Worm (Caenorhabditis elegans) whole organism, late embryonic: ENCODE measurements around the gene lin-5.
A peak's percentile ranks its signal among the peaks of the same experiment; 100 is the strongest.

Experiments
- K02D7.2 ChIP-seq: sonication (generic microtip); optimal IDR thresholded peaks from 2 replicates; lab custom pipeline; 2017; ENCODE audit warnings: mild to moderate bottlenecking, missing genetic modification characterization, missing compliant biosample characterization
- ama-1 ChIP-seq: fragments of 150-350 bp; optimal IDR thresholded peaks from 2 replicates; lab custom pipeline; 2014
- ceh-24 ChIP-seq: sonication (generic microtip); optimal IDR thresholded peaks from 2 replicates; lab custom pipeline; 2016; ENCODE audit warnings: mild to moderate bottlenecking, missing genetic modification characterization, missing compliant biosample characterization
- ceh-30 ChIP-seq: fragments of 150-350 bp; optimal IDR thresholded peaks from 2 replicates; lab custom pipeline; 2014; ENCODE audit warnings: missing biosample characterization, missing genetic modification characterization
- ceh-31 ChIP-seq: sonication (generic microtip); optimal IDR thresholded peaks from 2 replicates; lab custom pipeline; 2016; ENCODE audit warnings: missing genetic modification characterization, missing compliant biosample characterization
- elt-2 ChIP-seq: sonication (generic microtip); optimal IDR thresholded peaks from 2 replicates; lab custom pipeline; 2016; ENCODE audit warnings: missing genetic modification reagents, missing genetic modification characterization, missing compliant biosample characterization
- lin-11 ChIP-seq: fragments of 200-800 bp; sonication (Bioruptor generic); optimal IDR thresholded peaks from 2 replicates; lab custom pipeline; 2018; ENCODE audit warnings: mild to moderate bottlenecking, missing genetic modification characterization, missing compliant biosample characterization
- odd-2 ChIP-seq: sonication (generic microtip); optimal IDR thresholded peaks from 2 replicates; lab custom pipeline; 2017; ENCODE audit warnings: antibody characterized with exemption, mild to moderate bottlenecking, missing genetic modification characterization, missing compliant biosample characterization
- pat-9 ChIP-seq: fragments of 200-800 bp; sonication (Bioruptor generic); optimal IDR thresholded peaks from 2 replicates; lab custom pipeline; 2018; ENCODE audit warnings: mild to moderate bottlenecking, missing genetic modification characterization, moderate library complexity, missing compliant biosample characterization
- pax-1 ChIP-seq: fragments of 150-350 bp; optimal IDR thresholded peaks from 2 replicates; lab custom pipeline; 2014; ENCODE audit warnings: missing biosample characterization, missing genetic modification characterization
- tbx-2 ChIP-seq: sonication (generic microtip); optimal IDR thresholded peaks from 2 replicates; lab custom pipeline; 2016; ENCODE audit warnings: missing genetic modification characterization, missing compliant biosample characterization
- unc-55 ChIP-seq: sonication (generic microtip); optimal IDR thresholded peaks from 2 replicates; lab custom pipeline; 2017; ENCODE audit warnings: missing biosample characterization, missing genetic modification reagents, missing genetic modification characterization
- unc-86 ChIP-seq: sonication (generic microtip); optimal IDR thresholded peaks from 2 replicates; lab custom pipeline; 2016; ENCODE audit warnings: missing genetic modification characterization, missing compliant biosample characterization
- zip-5 ChIP-seq: sonication (generic microtip); optimal IDR thresholded peaks from 2 replicates; lab custom pipeline; 2016; ENCODE audit warnings: missing genetic modification characterization, missing compliant biosample characterization

DNA sequence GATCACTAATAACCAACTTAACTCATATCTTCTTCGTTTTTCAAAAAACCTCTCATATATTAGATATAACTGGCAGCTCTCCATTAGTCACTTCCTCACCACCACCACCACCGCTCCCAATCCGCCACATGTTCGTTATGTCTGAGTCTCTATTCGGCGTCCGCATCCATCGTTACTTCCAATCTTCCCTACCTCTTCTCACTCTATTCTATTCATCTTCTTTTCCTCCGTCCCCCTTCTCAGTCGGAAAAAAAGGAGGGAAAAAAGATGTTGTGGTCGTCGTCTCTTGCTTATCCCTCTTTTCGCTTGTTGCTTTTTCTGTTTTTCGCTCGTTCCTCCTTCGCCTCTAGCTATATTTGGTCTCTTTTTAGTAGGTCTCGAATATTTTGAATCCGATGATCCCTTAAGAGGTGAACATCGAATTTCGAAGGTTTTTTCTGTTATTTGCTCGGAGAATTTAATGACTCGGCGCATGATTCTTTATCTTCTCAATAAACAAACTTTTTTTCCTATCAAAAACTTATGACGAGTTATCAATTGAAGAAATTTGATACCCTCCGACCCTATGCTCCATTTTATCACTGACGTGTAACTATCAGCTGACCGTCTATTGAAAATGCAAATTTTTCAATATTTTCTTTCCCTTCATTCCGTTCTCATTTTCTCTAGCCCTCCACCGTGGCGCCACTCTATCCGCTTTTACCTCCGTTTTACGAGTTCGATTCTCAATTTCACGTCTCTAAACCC lies 31.7 kb downstream of the lin-5 start:
- no peak for TF ChIP-seq ama-1 (lab: Kevin White, UChicago)
- peak; percentile 50 for TF ChIP-seq elt-2 (tag; lab: Kevin White, UChicago)
- no peak for TF ChIP-seq unc-86 (tag; lab: Kevin White, UChicago)
- no peak for TF ChIP-seq ceh-30
- TF ChIP-seq pax-1 (tag; lab: Kevin White, UChicago): no peak
- no peak for TF ChIP-seq K02D7.2 (tag; lab: Kevin White, UChicago)
- TF ChIP-seq odd-2: no peak
- TF ChIP-seq tbx-2: peak; percentile 47
- TF ChIP-seq pat-9 (tag; lab: Kevin White, UChicago): no peak
- TF ChIP-seq unc-55 (GFP tag; lab: Kevin White, UChicago): no peak
- TF ChIP-seq lin-11 (tag; lab: Kevin White, UChicago): no peak
- peak; percentile 57 for TF ChIP-seq ceh-31 (tag; lab: Kevin White, UChicago)
- no peak for TF ChIP-seq ceh-24
- TF ChIP-seq zip-5: no peak
